Fruit fly (Drosophila melanogaster) whole organism, prepupa: ENCODE data around the gene up.

Experiments
- Blimp-1 ChIP-seq: fragments of 200-800 bp; sonication (Bioruptor generic); optimal IDR thresholded peaks from 3 replicates; lab custom pipeline; 2017; ENCODE audit warnings: missing biosample characterization, missing genetic modification characterization, mild to moderate bottlenecking, moderate library complexity, missing genetic modification reagents
- CG10631 ChIP-seq: fragments of 200-800 bp; sonication (Bioruptor generic); optimal IDR thresholded peaks from 2 replicates; lab custom pipeline; 2016; ENCODE audit warnings: missing biosample characterization, missing genetic modification characterization
- CG11294 ChIP-seq: fragments of 200-800 bp; sonication (Bioruptor generic); IDR thresholded peaks from 2 replicates; pipeline ENCODE4 v1.3.6; 2022; ENCODE audit warnings: missing biosample characterization, missing genetic modification characterization
- CG16779 ChIP-seq: fragments of 200-800 bp; sonication (Bioruptor generic); optimal IDR thresholded peaks from 3 replicates; lab custom pipeline; 2017; ENCODE audit warnings: missing biosample characterization, mild to moderate bottlenecking, missing genetic modification characterization
- CG3032 ChIP-seq: fragments of 200-800 bp; optimal IDR thresholded peaks from 2 replicates; lab custom pipeline; 2019; ENCODE audit warnings: missing biosample characterization, mild to moderate bottlenecking, missing genetic modification characterization, moderate library complexity
- CG31627 ChIP-seq: fragments of 200-800 bp; sonication (Bioruptor generic); optimal IDR thresholded peaks from 3 replicates; lab custom pipeline; 2016; ENCODE audit warnings: missing biosample characterization, missing genetic modification characterization
- CG32006 ChIP-seq: fragments of 200-800 bp; sonication (Bioruptor generic); optimal IDR thresholded peaks from 3 replicates; lab custom pipeline; 2017; ENCODE audit warnings: missing biosample characterization, mild to moderate bottlenecking, missing genetic modification characterization
- CG34406 ChIP-seq: fragments of 200-800 bp; sonication (Bioruptor generic); optimal IDR thresholded peaks from 3 replicates; lab custom pipeline; 2016; ENCODE audit warnings: missing biosample characterization, missing genetic modification characterization
- CG3919 ChIP-seq: fragments of 200-800 bp; sonication (Bioruptor generic); optimal IDR thresholded peaks from 3 replicates; lab custom pipeline; 2016; ENCODE audit warnings: missing biosample characterization, missing genetic modification characterization
- CG6792 ChIP-seq: fragments of 200-800 bp; sonication (Bioruptor generic); optimal IDR thresholded peaks from 3 replicates; lab custom pipeline; 2016; ENCODE audit warnings: missing biosample characterization, missing genetic modification characterization
- CG6854 ChIP-seq: fragments of 200-800 bp; sonication (Bioruptor generic); optimal IDR thresholded peaks from 2 replicates; lab custom pipeline; 2017; ENCODE audit warnings: missing biosample characterization, mild to moderate bottlenecking, missing genetic modification characterization
- CG7368 ChIP-seq: fragments of 200-800 bp; sonication (Bioruptor generic); optimal IDR thresholded peaks from 3 replicates; lab custom pipeline; 2016; ENCODE audit warnings: missing biosample characterization, missing genetic modification characterization
- CG8119 ChIP-seq: fragments of 200-800 bp; sonication (Bioruptor generic); IDR thresholded peaks from 3 replicates; pipeline ENCODE4 v1.3.6; 2022; ENCODE audit warnings: missing biosample characterization, missing genetic modification characterization
- CG8632 ChIP-seq: fragments of 200-800 bp; sonication (Bioruptor generic); optimal IDR thresholded peaks from 3 replicates; lab custom pipeline; 2016; ENCODE audit warnings: missing biosample characterization, missing genetic modification characterization
- Eip75B ChIP-seq: fragments of 200-800 bp; sonication (Bioruptor generic); optimal IDR thresholded peaks from 3 replicates; lab custom pipeline; 2016; ENCODE audit warnings: missing biosample characterization, missing genetic modification characterization
- Eip78C ChIP-seq: fragments of 200-800 bp; sonication (Bioruptor generic); peaks from one replicate; lab custom pipeline; 2016; ENCODE audit warnings: missing biosample characterization, missing genetic modification characterization
- Ets21C ChIP-seq: fragments of 200-800 bp; sonication (Bioruptor generic); optimal IDR thresholded peaks from 3 replicates; lab custom pipeline; 2016; ENCODE audit warnings: missing biosample characterization, missing genetic modification characterization
- Gug ChIP-seq: fragments of 200-800 bp; sonication (Bioruptor generic); IDR thresholded peaks from 2 replicates; pipeline ENCODE4 v1.3.6; 2022; ENCODE audit warnings: missing biosample characterization, missing genetic modification characterization
- Hr39 ChIP-seq: fragments of 200-800 bp; sonication (Bioruptor generic); optimal IDR thresholded peaks from 2 replicates; lab custom pipeline; 2016; ENCODE audit warnings: missing biosample characterization, missing genetic modification characterization
- Hr4 ChIP-seq: fragments of 200-800 bp; sonication (Bioruptor generic); optimal IDR thresholded peaks from 3 replicates; lab custom pipeline; 2016; ENCODE audit warnings: missing biosample characterization, missing genetic modification characterization
- Met ChIP-seq: fragments of 200-800 bp; sonication (Bioruptor generic); optimal IDR thresholded peaks from 3 replicates; lab custom pipeline; 2016; ENCODE audit warnings: missing biosample characterization, missing genetic modification characterization
- OdsH ChIP-seq: fragments of 200-800 bp; sonication (Bioruptor generic); optimal IDR thresholded peaks from 3 replicates; lab custom pipeline; 2016; ENCODE audit warnings: missing biosample characterization, missing genetic modification characterization
- Smox ChIP-seq: fragments of 200-800 bp; sonication (Bioruptor generic); optimal IDR thresholded peaks from 3 replicates; lab custom pipeline; 2016; ENCODE audit warnings: missing biosample characterization, missing genetic modification characterization
- Sox102F ChIP-seq: fragments of 200-800 bp; sonication (Bioruptor generic); optimal IDR thresholded peaks from 2 replicates; lab custom pipeline; 2016; ENCODE audit warnings: missing biosample characterization, mild to moderate bottlenecking, missing genetic modification characterization
- Sox14 ChIP-seq: fragments of 200-800 bp; sonication (Bioruptor generic); optimal IDR thresholded peaks from 3 replicates; lab custom pipeline; 2016; ENCODE audit warnings: missing biosample characterization, missing genetic modification characterization
- Sox15 ChIP-seq: fragments of 200-800 bp; sonication (Bioruptor generic); optimal IDR thresholded peaks from 3 replicates; lab custom pipeline; 2016; ENCODE audit warnings: missing biosample characterization, missing genetic modification characterization
- achi ChIP-seq: fragments of 200-800 bp; sonication (Bioruptor generic); optimal IDR thresholded peaks from 3 replicates; lab custom pipeline; 2016; ENCODE audit warnings: missing biosample characterization, missing genetic modification characterization
- acj6 ChIP-seq: fragments of 200-800 bp; sonication (Bioruptor generic); optimal IDR thresholded peaks from 3 replicates; lab custom pipeline; 2016; ENCODE audit warnings: missing biosample characterization, missing genetic modification characterization
- cyc ChIP-seq: fragments of 200-800 bp; sonication (Bioruptor generic); optimal IDR thresholded peaks from 3 replicates; lab custom pipeline; 2016; ENCODE audit warnings: missing biosample characterization, missing genetic modification characterization
- dsx ChIP-seq: fragments of 200-800 bp; optimal IDR thresholded peaks from 3 replicates; lab custom pipeline; 2019; ENCODE audit warnings: missing biosample characterization, mild to moderate bottlenecking, missing genetic modification characterization, moderate library complexity; ENCODE audit not compliant: poor library complexity, severe bottlenecking
- eg ChIP-seq: fragments of 200-800 bp; sonication (Bioruptor generic); IDR thresholded peaks from 3 replicates; pipeline ENCODE4 v1.3.6; 2022; ENCODE audit warnings: missing biosample characterization, missing genetic modification characterization
- esn ChIP-seq: fragments of 200-800 bp; sonication (Bioruptor generic); optimal IDR thresholded peaks from 2 replicates; lab custom pipeline; 2016; ENCODE audit warnings: missing biosample characterization, mild to moderate bottlenecking, missing genetic modification characterization, moderate library complexity
- fkh ChIP-seq: fragments of 200-800 bp; sonication (Bioruptor generic); optimal IDR thresholded peaks from 3 replicates; lab custom pipeline; 2017; ENCODE audit warnings: missing biosample characterization, mild to moderate bottlenecking, missing genetic modification characterization, moderate library complexity
- lz ChIP-seq: fragments of 200-800 bp; sonication (Bioruptor generic); optimal IDR thresholded peaks from 3 replicates; lab custom pipeline; 2016; ENCODE audit warnings: missing biosample characterization, missing genetic modification characterization
- pdm3 ChIP-seq: fragments of 200-800 bp; sonication (Bioruptor generic); optimal IDR thresholded peaks from 3 replicates; lab custom pipeline; 2016; ENCODE audit warnings: missing biosample characterization, missing genetic modification characterization
- salr ChIP-seq, 2 experiments: fragments of 200-800 bp; sonication (Bioruptor generic); optimal IDR thresholded peaks; 3 replicates each; lab custom pipeline; 2016 to 2018; ENCODE audit warnings: missing biosample characterization in 2 of 2, missing genetic modification characterization in 2 of 2, mild to moderate bottlenecking in 1 of 2
- ss ChIP-seq, 2 experiments: fragments of 200-800 bp; sonication (Bioruptor generic); optimal IDR thresholded peaks; 2 replicates in 1 of 2; 3 replicates in 1 of 2; lab custom pipeline; 2017 to 2018; ENCODE audit warnings: mild to moderate bottlenecking in 2 of 2, missing biosample characterization in 2 of 2, missing genetic modification characterization in 2 of 2, moderate library complexity in 1 of 2
- svp ChIP-seq: fragments of 200-800 bp; sonication (Bioruptor generic); peaks from one replicate; lab custom pipeline; 2016; ENCODE audit warnings: missing biosample characterization, missing genetic modification characterization
- topi ChIP-seq: fragments of 200-800 bp; sonication (Bioruptor generic); optimal IDR thresholded peaks from 3 replicates; lab custom pipeline; 2016; ENCODE audit warnings: missing biosample characterization, missing genetic modification characterization
- vri ChIP-seq: fragments of 200-800 bp; sonication (Bioruptor generic); optimal IDR thresholded peaks from 3 replicates; lab custom pipeline; 2016; ENCODE audit warnings: missing biosample characterization, mild to moderate bottlenecking, missing genetic modification characterization

up gene

DNA sequence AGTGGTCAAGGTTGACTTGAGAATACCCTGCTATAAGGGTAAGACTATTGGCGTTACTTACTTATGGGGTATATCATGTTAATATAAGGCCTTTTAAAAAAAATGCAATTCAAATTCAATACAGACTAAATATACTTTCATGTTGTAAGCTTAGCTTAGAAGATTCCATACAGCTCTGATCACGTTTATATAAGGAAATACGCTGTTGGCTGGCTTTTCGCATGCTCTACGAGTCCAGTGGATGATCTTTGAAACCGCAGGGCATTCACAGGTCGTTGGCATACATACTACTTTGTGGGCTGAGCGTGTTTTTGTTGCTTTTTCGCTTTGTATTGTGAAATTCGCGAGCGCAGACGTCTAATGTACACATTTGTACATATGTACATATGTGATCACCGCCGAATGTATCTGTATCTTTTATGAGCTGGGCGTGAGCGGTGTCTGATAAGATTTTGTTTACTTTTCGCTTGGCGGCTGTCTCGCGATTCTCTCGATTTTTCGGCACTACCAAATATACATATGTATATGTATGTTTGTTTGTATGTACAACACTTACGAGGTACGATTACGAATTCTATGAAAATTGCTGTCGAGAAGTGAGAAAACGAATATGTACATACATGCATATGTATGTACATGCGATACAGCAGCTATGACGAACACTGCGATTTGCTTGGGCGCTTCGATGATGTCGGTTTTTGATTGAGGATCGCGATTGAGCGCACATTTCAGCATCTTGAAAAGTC, 32.0 kb upstream of the up start:
- no peak; the same call in 1 of the 2 replicates for TF ChIP-seq CG11294 (GFP tag; lab: Robert Waterston, UW)
- TF ChIP-seq CG8632 (GFP tag; lab: Kevin White, UChicago): peak; percentile 19
- peak; percentile 70 for TF ChIP-seq Met (GFP tag; lab: Kevin White, UChicago)
- peak; percentile 21 for TF ChIP-seq CG6792 (GFP tag; lab: Kevin White, UChicago)
- TF ChIP-seq Ets21C (GFP tag; lab: Kevin White, UChicago): peak; percentile 24
- TF ChIP-seq Hr4 (GFP tag; lab: Kevin White, UChicago): peak; percentile 52
- TF ChIP-seq fkh (GFP tag; lab: Kevin White, UChicago): peak; percentile 92
- peak; percentile 50 for TF ChIP-seq CG32006 (GFP tag; lab: Kevin White, UChicago)
- TF ChIP-seq pdm3 (GFP tag; lab: Kevin White, UChicago): peak; percentile 46
- no peak for TF ChIP-seq Gug (GFP tag; lab: Robert Waterston, UW)
- TF ChIP-seq topi (GFP tag; lab: Kevin White, UChicago): peak; percentile 55
- TF ChIP-seq Hr39 (GFP tag; lab: Kevin White, UChicago): peak; percentile 52
- TF ChIP-seq esn (GFP tag; lab: Kevin White, UChicago): peak; percentile 54
- TF ChIP-seq Sox102F (GFP tag; lab: Kevin White, UChicago): peak; percentile 40
- peak; percentile 71 for TF ChIP-seq Eip78C (GFP tag; lab: Kevin White, UChicago)
- TF ChIP-seq vri (GFP tag; lab: Kevin White, UChicago): peak; percentile 63
- peak; percentile 4 for TF ChIP-seq Blimp-1 (GFP tag; lab: Kevin White, UChicago)
- TF ChIP-seq Sox15 (GFP tag; lab: Kevin White, UChicago): peak; percentile 16
- peak; percentile 35; the same call in 1 of the 3 replicates for TF ChIP-seq CG8119 (GFP tag; lab: Robert Waterston, UW)
- no peak for TF ChIP-seq ss (GFP tag; optimal IDR thresholded peaks at IDR 0.05; lab: Kevin White, UChicago)
- peak; percentile 38 for TF ChIP-seq Sox14 (GFP tag; lab: Kevin White, UChicago)
- peak; percentile 24 for TF ChIP-seq Smox (GFP tag; lab: Kevin White, UChicago)
- peak; percentile 14 for TF ChIP-seq acj6 (GFP tag; lab: Kevin White, UChicago)
- peak; percentile 51 for TF ChIP-seq CG31627 (GFP tag; lab: Kevin White, UChicago)
- TF ChIP-seq CG10631 (GFP tag; lab: Kevin White, UChicago): no peak
- peak; percentile 47 for TF ChIP-seq Eip75B (GFP tag; lab: Kevin White, UChicago)
- TF ChIP-seq CG34406 (GFP tag; lab: Kevin White, UChicago): peak; percentile 8
- no peak for TF ChIP-seq eg (GFP tag; lab: Robert Waterston, UW)
- peak; percentile 46 for TF ChIP-seq cyc (GFP tag; lab: Kevin White, UChicago)
- TF ChIP-seq CG16779 (tag; lab: Kevin White, UChicago): no peak
- TF ChIP-seq CG6854: peak; percentile 17
- no peak for TF ChIP-seq CG3032 (tag; lab: Kevin White, UChicago)
- peak; percentile 17 for TF ChIP-seq dsx (GFP tag; lab: Kevin White, UChicago)
- peak; percentile 94 for TF ChIP-seq svp (GFP tag; lab: Kevin White, UChicago)
- TF ChIP-seq CG7368 (GFP tag; lab: Kevin White, UChicago): no peak
- peak; percentile 35 for TF ChIP-seq achi
- TF ChIP-seq CG3919 (GFP tag; lab: Kevin White, UChicago): peak; percentile 8
- peak; percentile 39 for TF ChIP-seq lz (GFP tag; lab: Kevin White, UChicago)
- TF ChIP-seq OdsH: peak; percentile 37
- peak in 1 of 2 experiments; percentile 33 for TF ChIP-seq salr (GFP tag; optimal IDR thresholded peaks at IDR 0.05; lab: Kevin White, UChicago)
